Worm (Caenorhabditis elegans): ENCODE measurements around the gene pxd-1.

pxd-1 gene

DNA sequence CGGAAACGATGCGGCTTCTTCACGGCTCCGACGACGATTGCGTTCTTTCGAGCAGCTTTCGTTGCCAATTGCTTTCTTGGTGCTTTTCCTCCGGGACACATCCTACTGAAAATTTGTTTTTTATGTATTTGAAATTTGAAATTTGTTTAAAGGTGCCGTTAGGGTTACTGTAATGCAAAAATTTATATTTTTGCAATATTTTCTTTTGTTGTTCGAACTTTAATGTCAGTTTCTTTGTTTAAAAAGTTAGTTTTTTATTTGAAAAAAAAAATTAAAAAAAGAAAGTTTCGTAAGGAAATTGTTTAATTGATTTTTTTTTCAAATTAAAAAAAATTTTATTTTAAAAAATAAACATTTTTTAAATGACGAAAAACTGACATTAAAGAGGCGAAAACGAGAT lies 52.7 kb downstream of the pxd-1 start, which contains the start of gene his-69:
Gene his-69 (minus strand): TSS at position 101 of the 400 bp plus-strand sequence.
- TF ChIP-seq ces-1 (GFP tag; optimal IDR thresholded peaks at IDR 0.05) (no peak), blmp-1 (tag; optimal IDR thresholded peaks at IDR 0.05) (no peak), ceh-39 (tag; optimal IDR thresholded peaks at IDR 0.05) (no peak)
